Fruit fly (Drosophila melanogaster): ENCODE measurements around the gene C3G.
A peak's percentile ranks its signal among the peaks of the same experiment; 100 is the strongest.

Gene C3G

dm6 chrX:6793390-6793789, 10.0 kb downstream of the C3G start (continued):
- TF ChIP-seq tll (GFP tag; optimal IDR thresholded peaks at IDR 0.05) (no peak), CG13123 (GFP tag; optimal IDR thresholded peaks at IDR 0.05) (no peak), CG13424 (tag; optimal IDR thresholded peaks at IDR 0.05) (peak; percentile 74), psq (GFP tag; optimal IDR thresholded peaks at IDR 0.05) (peak; percentile 0), trem (tag; optimal IDR thresholded peaks at IDR 0.05) (no peak), CG7839 (tag; optimal IDR thresholded peaks at IDR 0.05) (peak; percentile 79), CG1529 (GFP tag; optimal IDR thresholded peaks at IDR 0.05) (peak; percentile 42), CG16863 (GFP tag; optimal IDR thresholded peaks at IDR 0.05) (peak; percentile 54), CG4404 (GFP tag; IDR thresholded peaks at IDR 0.05) (no peak), Ravus (GFP tag; IDR thresholded peaks at IDR 0.05) (peak; percentile 14), wor (GFP tag; IDR thresholded peaks at IDR 0.05) (peak; percentile 58), sens (GFP tag) (peak; percentile 86), CG3163 (GFP tag; optimal IDR thresholded peaks at IDR 0.05) (peak; percentile 53), corto (GFP tag; optimal IDR thresholded peaks at IDR 0.05) (no peak), CG5953 (GFP tag; IDR thresholded peaks at IDR 0.05) (0 out of 2 replicates have a peak, but pooled peaks have one; percentile 8), jing (GFP tag; optimal IDR thresholded peaks at IDR 0.05) (peak; percentile 67), Myb (GFP tag; optimal IDR thresholded peaks at IDR 0.05) (peak; percentile 61), CG2129 (GFP tag; IDR thresholded peaks at IDR 0.05; ENCODE audit: partially characterized antibody) (no peak), klu (GFP tag; IDR thresholded peaks at IDR 0.05) (peak; percentile 62), ase (GFP tag; IDR thresholded peaks at IDR 0.05) (peak; percentile 65; the same call in 2 of the 3 replicates), Ssrp (tag; optimal IDR thresholded peaks at IDR 0.05) (peak; percentile 58), Gsc (GFP tag; IDR thresholded peaks at IDR 0.05) (no peak), CrebB (tag; optimal IDR thresholded peaks at IDR 0.05) (peak; percentile 38), prd (optimal IDR thresholded peaks at IDR 0.05) (no peak), prd (GFP tag; IDR thresholded peaks at IDR 0.05) (peak; percentile 82), Lhr (GFP tag; optimal IDR thresholded peaks at IDR 0.05) (no peak), MTF-1 (GFP tag; optimal IDR thresholded peaks at IDR 0.05; ENCODE audit: borderline replicate concordance) (no peak), ash1 (GFP tag; optimal IDR thresholded peaks at IDR 0.05) (no peak), CG42726 (GFP tag; IDR thresholded peaks at IDR 0.05; ENCODE audit: partially characterized antibody) (no peak), sug (tag; optimal IDR thresholded peaks at IDR 0.05) (no peak), CG15514 (GFP tag; optimal IDR thresholded peaks at IDR 0.05) (peak; percentile 55), Sox102F (GFP tag; optimal IDR thresholded peaks at IDR 0.05) (peak; percentile 83), dan (GFP tag; IDR thresholded peaks at IDR 0.05) (no peak), CG11695 (GFP tag; IDR thresholded peaks at IDR 0.05) (peak; percentile 74; the same call in 2 of the 3 replicates), H15 (GFP tag; IDR thresholded peaks at IDR 0.05) (peak; percentile 63), CG3838 (GFP tag; optimal IDR thresholded peaks at IDR 0.05) (no peak), Hr39 (optimal IDR thresholded peaks at IDR 0.05) (no peak), CG17612 (GFP tag; IDR thresholded peaks at IDR 0.05) (peak; percentile 61), shn (GFP tag; optimal IDR thresholded peaks at IDR 0.05) (peak; percentile 56), Poxn (GFP tag; IDR thresholded peaks at IDR 0.05) (no peak), CG14667 (GFP tag; IDR thresholded peaks at IDR 0.05) (peak; percentile 63), chn (GFP tag; optimal IDR thresholded peaks at IDR 0.05) (peak; percentile 67), D (optimal IDR thresholded peaks at IDR 0.05) (no peak), D (GFP tag; optimal IDR thresholded peaks at IDR 0.05) (no peak), CG2120 (GFP tag; optimal IDR thresholded peaks at IDR 0.05) (peak; percentile 85), CG16813 (GFP tag; IDR thresholded peaks at IDR 0.05; ENCODE audit: partially characterized antibody) (no peak), Aef1 (GFP tag; IDR thresholded peaks at IDR 0.05) (peak; percentile 74), ERR (GFP tag; optimal IDR thresholded peaks at IDR 0.05) (peak; percentile 57), sc (optimal IDR thresholded peaks at IDR 0.05) (no peak), sc (GFP tag; optimal IDR thresholded peaks at IDR 0.05) (no peak), ftz-f1 (GFP tag; optimal IDR thresholded peaks at IDR 0.05) (no peak), CG6765 (GFP tag; optimal IDR thresholded peaks at IDR 0.05) (no peak), chif (GFP tag; optimal IDR thresholded peaks at IDR 0.05) (peak; percentile 48 to 74)

Measured in whole organism, embryonic.